Fruit fly (Drosophila melanogaster) whole organism, prepupa: ENCODE data around the gene CG43630.

Experiments used
- CG11762 ChIP-seq: fragments of 200-800 bp; sonication (Bioruptor generic); optimal IDR thresholded peaks from 3 replicates; lab custom pipeline; 2016; ENCODE audit warnings: missing biosample characterization, missing genetic modification characterization; ENCODE audit not compliant: insufficient read depth
- CG32006 ChIP-seq: fragments of 200-800 bp; sonication (Bioruptor generic); optimal IDR thresholded peaks from 3 replicates; lab custom pipeline; 2017; ENCODE audit warnings: missing biosample characterization, mild to moderate bottlenecking, missing genetic modification characterization
- CG6808 ChIP-seq: fragments of 200-800 bp; sonication (Bioruptor generic); optimal IDR thresholded peaks from 3 replicates; lab custom pipeline; 2017; ENCODE audit warnings: missing biosample characterization, missing genetic modification characterization, mild to moderate bottlenecking, moderate library complexity, missing genetic modification reagents
- CG8319 ChIP-seq: fragments of 200-800 bp; sonication (Bioruptor generic); optimal IDR thresholded peaks from 3 replicates; lab custom pipeline; 2016; ENCODE audit warnings: missing biosample characterization, missing genetic modification characterization
- Eip78C ChIP-seq: fragments of 200-800 bp; sonication (Bioruptor generic); peaks from one replicate; lab custom pipeline; 2016; ENCODE audit warnings: missing biosample characterization, missing genetic modification characterization
- Eip93F ChIP-seq: fragments of 200-800 bp; sonication (Bioruptor generic); optimal IDR thresholded peaks from 2 replicates; lab custom pipeline; 2016; ENCODE audit warnings: missing biosample characterization, mild to moderate bottlenecking, missing genetic modification characterization
- Hr4 ChIP-seq: fragments of 200-800 bp; sonication (Bioruptor generic); optimal IDR thresholded peaks from 3 replicates; lab custom pipeline; 2016; ENCODE audit warnings: missing biosample characterization, missing genetic modification characterization
- Met ChIP-seq: fragments of 200-800 bp; sonication (Bioruptor generic); optimal IDR thresholded peaks from 3 replicates; lab custom pipeline; 2016; ENCODE audit warnings: missing biosample characterization, missing genetic modification characterization
- achi ChIP-seq: fragments of 200-800 bp; sonication (Bioruptor generic); optimal IDR thresholded peaks from 3 replicates; lab custom pipeline; 2016; ENCODE audit warnings: missing biosample characterization, missing genetic modification characterization
- acj6 ChIP-seq: fragments of 200-800 bp; sonication (Bioruptor generic); optimal IDR thresholded peaks from 3 replicates; lab custom pipeline; 2016; ENCODE audit warnings: missing biosample characterization, missing genetic modification characterization
- fkh ChIP-seq: fragments of 200-800 bp; sonication (Bioruptor generic); optimal IDR thresholded peaks from 3 replicates; lab custom pipeline; 2017; ENCODE audit warnings: missing biosample characterization, mild to moderate bottlenecking, missing genetic modification characterization, moderate library complexity
- net ChIP-seq: fragments of 200-800 bp; sonication (Bioruptor generic); optimal IDR thresholded peaks from 3 replicates; lab custom pipeline; 2016; ENCODE audit warnings: missing biosample characterization, missing genetic modification characterization
- pdm3 ChIP-seq: fragments of 200-800 bp; sonication (Bioruptor generic); optimal IDR thresholded peaks from 3 replicates; lab custom pipeline; 2016; ENCODE audit warnings: missing biosample characterization, missing genetic modification characterization
- svp ChIP-seq: fragments of 200-800 bp; sonication (Bioruptor generic); peaks from one replicate; lab custom pipeline; 2016; ENCODE audit warnings: missing biosample characterization, missing genetic modification characterization
- topi ChIP-seq: fragments of 200-800 bp; sonication (Bioruptor generic); optimal IDR thresholded peaks from 3 replicates; lab custom pipeline; 2016; ENCODE audit warnings: missing biosample characterization, missing genetic modification characterization
- vri ChIP-seq: fragments of 200-800 bp; sonication (Bioruptor generic); optimal IDR thresholded peaks from 3 replicates; lab custom pipeline; 2016; ENCODE audit warnings: missing biosample characterization, mild to moderate bottlenecking, missing genetic modification characterization

CG43630 gene

DNA sequence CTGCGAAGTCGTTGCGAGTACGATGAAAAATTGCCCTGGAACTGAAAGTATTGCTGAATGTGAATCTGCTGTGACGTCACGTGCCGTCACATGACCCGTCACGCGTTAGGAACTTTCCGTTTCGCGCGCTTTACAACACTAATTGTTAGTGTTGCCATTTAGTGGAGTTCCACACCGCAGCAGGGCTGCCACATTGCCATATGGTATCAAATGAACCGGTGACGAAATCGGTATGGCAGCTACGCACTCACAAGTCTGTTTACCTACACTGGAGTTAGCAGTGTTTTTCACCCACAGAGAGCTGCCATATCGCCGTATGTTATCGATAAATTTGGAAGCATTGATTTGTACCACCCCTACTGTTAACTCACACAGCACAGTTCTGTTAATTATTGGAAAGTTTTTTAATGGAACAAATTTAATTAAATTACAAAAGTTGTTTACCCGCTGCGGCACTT is 48.3 kb downstream of the CG43630 start, which contains the start of the genes Vha55 and Snx3 (continued):
- TF ChIP-seq achi (GFP tag; lab: Kevin White, UChicago) = no peak
- no peak for TF ChIP-seq Met (GFP tag; lab: Kevin White, UChicago)
- peak; percentile 48 for TF ChIP-seq topi
- TF ChIP-seq CG6808 (GFP tag; lab: Kevin White, UChicago) = no peak
- TF ChIP-seq pdm3 (GFP tag; lab: Kevin White, UChicago) = no peak
- no peak for TF ChIP-seq acj6 (GFP tag; lab: Kevin White, UChicago)
- TF ChIP-seq CG8319 = no peak
- TF ChIP-seq net = no peak
- no peak for TF ChIP-seq CG11762 (GFP tag; lab: Kevin White, UChicago)
- no peak for TF ChIP-seq CG32006 (GFP tag; lab: Kevin White, UChicago)
- TF ChIP-seq Eip93F (GFP tag; lab: Kevin White, UChicago) = no peak

DNA sequence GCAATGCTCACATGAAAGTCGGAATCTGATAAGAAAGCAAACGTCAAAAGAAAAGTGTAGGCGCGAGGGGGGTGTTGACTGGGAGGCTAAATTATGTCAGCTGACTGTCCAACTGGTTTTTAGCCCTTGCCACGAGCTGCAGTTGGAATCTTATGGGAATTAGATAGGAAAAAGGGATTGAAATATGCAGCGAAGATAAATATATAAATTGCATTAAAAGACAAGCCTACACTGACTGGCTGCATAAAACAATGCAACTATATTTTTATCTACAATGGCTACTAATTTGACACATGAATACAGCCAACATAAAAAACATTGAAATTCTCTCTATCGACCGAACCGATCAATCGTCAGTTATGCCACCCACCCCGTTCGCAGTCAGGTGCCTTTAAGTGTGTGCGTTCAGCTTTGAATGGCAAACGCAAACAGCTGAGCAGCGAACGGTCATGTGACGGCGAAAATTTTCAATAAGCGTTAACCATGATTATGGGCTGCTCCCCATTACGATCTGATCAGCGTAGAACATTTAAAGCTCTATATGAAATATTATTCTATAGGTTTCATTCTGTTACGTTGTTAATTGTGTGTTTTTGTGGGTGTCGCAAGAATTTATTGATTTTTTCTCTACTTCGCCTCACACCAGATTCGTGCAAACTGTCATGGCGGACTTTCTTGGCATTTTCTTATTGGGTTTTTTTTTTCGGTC is 49.2 kb downstream of the CG43630 start:
- TF ChIP-seq vri (GFP tag; lab: Kevin White, UChicago) (peak; percentile 87), svp (GFP tag; lab: Kevin White, UChicago) (no peak), Hr4 (GFP tag; lab: Kevin White, UChicago) (no peak), fkh (GFP tag; lab: Kevin White, UChicago) (peak; percentile 82), Eip78C (GFP tag; lab: Kevin White, UChicago) (peak; percentile 64), achi (GFP tag; lab: Kevin White, UChicago) (peak; percentile 3), CG6808 (GFP tag; lab: Kevin White, UChicago) (no peak)
